Fruit fly (Drosophila melanogaster) whole organism, prepupa: Measurements from ENCODE around the gene GlyRS.

Experiments
- CG11762 ChIP-seq: fragments of 200-800 bp; sonication (Bioruptor generic); optimal IDR thresholded peaks from 3 replicates; lab custom pipeline; 2016; ENCODE audit warnings: missing biosample characterization, missing genetic modification characterization; ENCODE audit not compliant: insufficient read depth
- CG31627 ChIP-seq: fragments of 200-800 bp; sonication (Bioruptor generic); optimal IDR thresholded peaks from 3 replicates; lab custom pipeline; 2016; ENCODE audit warnings: missing biosample characterization, missing genetic modification characterization
- CG34406 ChIP-seq: fragments of 200-800 bp; sonication (Bioruptor generic); optimal IDR thresholded peaks from 3 replicates; lab custom pipeline; 2016; ENCODE audit warnings: missing biosample characterization, missing genetic modification characterization
- CG6808 ChIP-seq: fragments of 200-800 bp; sonication (Bioruptor generic); optimal IDR thresholded peaks from 3 replicates; lab custom pipeline; 2017; ENCODE audit warnings: missing biosample characterization, missing genetic modification characterization, mild to moderate bottlenecking, moderate library complexity, missing genetic modification reagents
- Gug ChIP-seq: fragments of 200-800 bp; sonication (Bioruptor generic); IDR thresholded peaks from 2 replicates; pipeline ENCODE4 v1.3.6; 2022; ENCODE audit warnings: missing biosample characterization, missing genetic modification characterization
- Hr38 ChIP-seq: sonication (Bioruptor generic); optimal IDR thresholded peaks from 2 replicates; lab custom pipeline; 2016; ENCODE audit warnings: missing biosample characterization, missing genetic modification characterization
- Hr4 ChIP-seq: fragments of 200-800 bp; sonication (Bioruptor generic); optimal IDR thresholded peaks from 3 replicates; lab custom pipeline; 2016; ENCODE audit warnings: missing biosample characterization, missing genetic modification characterization
- Lpt ChIP-seq: fragments of 200-800 bp; sonication (Bioruptor generic); optimal IDR thresholded peaks from 3 replicates; lab custom pipeline; 2016; ENCODE audit warnings: missing biosample characterization, missing genetic modification characterization
- Smox ChIP-seq: fragments of 200-800 bp; sonication (Bioruptor generic); optimal IDR thresholded peaks from 3 replicates; lab custom pipeline; 2016; ENCODE audit warnings: missing biosample characterization, missing genetic modification characterization
- Sox102F ChIP-seq: fragments of 200-800 bp; sonication (Bioruptor generic); optimal IDR thresholded peaks from 2 replicates; lab custom pipeline; 2016; ENCODE audit warnings: missing biosample characterization, mild to moderate bottlenecking, missing genetic modification characterization
- fd85E ChIP-seq: fragments of 200-800 bp; sonication (Bioruptor generic); optimal IDR thresholded peaks from 3 replicates; lab custom pipeline; 2016; ENCODE audit warnings: missing biosample characterization, missing genetic modification characterization
- spab ChIP-seq: fragments of 200-800 bp; sonication (Bioruptor generic); optimal IDR thresholded peaks from 2 replicates; lab custom pipeline; 2017; ENCODE audit warnings: missing biosample characterization, mild to moderate bottlenecking, missing genetic modification characterization, missing genetic modification reagents
- topi ChIP-seq: fragments of 200-800 bp; sonication (Bioruptor generic); optimal IDR thresholded peaks from 3 replicates; lab custom pipeline; 2016; ENCODE audit warnings: missing biosample characterization, missing genetic modification characterization

dm6 chr3L:15131278-15131677 lies 36.3 kb downstream of the GlyRS start, which contains the start of gene CG13457:
- TF ChIP-seq topi (no peak), CG11762 (GFP tag; lab: Kevin White, UChicago) (no peak), Gug (GFP tag; lab: Robert Waterston, UW) (no peak), Smox (GFP tag; lab: Kevin White, UChicago) (no peak), Sox102F (GFP tag; lab: Kevin White, UChicago) (no peak), spab (GFP tag; lab: Kevin White, UChicago) (no peak), fd85E (GFP tag; lab: Kevin White, UChicago) (no peak), Hr38 (GFP tag; lab: Kevin White, UChicago) (no peak), CG34406 (GFP tag; lab: Kevin White, UChicago) (no peak), Lpt (GFP tag; lab: Kevin White, UChicago) (no peak), CG31627 (no peak), Hr4 (GFP tag; lab: Kevin White, UChicago) (no peak), CG6808 (no peak)
